Worm (Caenorhabditis elegans): ENCODE data around the gene C07B5.6.

The C07B5.6 gene

ce11 chrX:9518719-9519118, at the start of gene C07B5.6:
Gene C07B5.6, plus strand, starts transcription at chrX:9519019.
- TF ChIP-seq ceh-39 (tag; optimal IDR thresholded peaks at IDR 0.05) = no peak
- no peak for TF ChIP-seq sem-2 (GFP tag; optimal IDR thresholded peaks at IDR 0.05)
- TF ChIP-seq nhr-76 (tag; optimal IDR thresholded peaks at IDR 0.05) = no peak
- TF ChIP-seq blmp-1 (tag; optimal IDR thresholded peaks at IDR 0.05) = no peak
- no peak for TF ChIP-seq nhr-28 (tag; optimal IDR thresholded peaks at IDR 0.05)
- TF ChIP-seq zip-8 (tag; optimal IDR thresholded peaks at IDR 0.05) = no peak
- no peak for TF ChIP-seq nhr-2 (tag; optimal IDR thresholded peaks at IDR 0.05)
- TF ChIP-seq sptf-1 (tag; optimal IDR thresholded peaks at IDR 0.05) = no peak
- TF ChIP-seq mep-1 (tag; optimal IDR thresholded peaks at IDR 0.05) = no peak
- TF ChIP-seq lsy-2 (tag; optimal IDR thresholded peaks at IDR 0.05) = no peak

ce11 chrX:9472170-9472569, 46.6 kb upstream of the C07B5.6 start, which contains the start of gene gap-2:
Gene gap-2, plus strand, starts transcription at chrX:9472470.
- no peak for TF ChIP-seq nhr-237 (tag; optimal IDR thresholded peaks at IDR 0.05)

- TF ChIP-seq bed-3 (GFP tag; optimal IDR thresholded peaks at IDR 0.05) (no peak), hlh-1 (tag; optimal IDR thresholded peaks at IDR 0.05) (no peak), lin-32 (GFP tag; optimal IDR thresholded peaks at IDR 0.05) (no peak), unc-39 (tag; optimal IDR thresholded peaks at IDR 0.05) (no peak), elt-3 (tag; optimal IDR thresholded peaks at IDR 0.05) (no peak), elt-1 (tag; optimal IDR thresholded peaks at IDR 0.05; ENCODE audit: borderline replicate concordance, insufficient read depth) (no peak), cnd-1 (tag; optimal IDR thresholded peaks at IDR 0.05) (no peak), ztf-11 (tag; optimal IDR thresholded peaks at IDR 0.05) (no peak), pha-4 (tag; optimal IDR thresholded peaks at IDR 0.05) (no peak), lin-13 (tag; optimal IDR thresholded peaks at IDR 0.05) (no peak), ham-2 (GFP tag; optimal IDR thresholded peaks at IDR 0.05) (no peak), nhr-76 (tag; optimal IDR thresholded peaks at IDR 0.05) (no peak), ceh-83 (GFP tag; optimal IDR thresholded peaks at IDR 0.05) (no peak), unc-120 (tag; optimal IDR thresholded peaks at IDR 0.05; ENCODE audit: poor library complexity, severe bottlenecking) (no peak), nhr-12 (tag; optimal IDR thresholded peaks at IDR 0.05) (no peak), M03D4.4 (tag; optimal IDR thresholded peaks at IDR 0.05) (no peak), flh-1 (GFP tag; optimal IDR thresholded peaks at IDR 0.05) (no peak)
Measured at ce11 chrX:9476752-9477151, 42.1 kb upstream of the C07B5.6 start.

- TF ChIP-seq nhr-12 (tag; optimal IDR thresholded peaks at IDR 0.05) (no peak), elt-1 (tag; optimal IDR thresholded peaks at IDR 0.05; ENCODE audit: borderline replicate concordance, insufficient read depth) (no peak), unc-39 (tag; optimal IDR thresholded peaks at IDR 0.05) (no peak), ceh-43 (GFP tag; optimal IDR thresholded peaks at IDR 0.05) (no peak), zip-8 (tag; optimal IDR thresholded peaks at IDR 0.05) (no peak), ces-1 (GFP tag; optimal IDR thresholded peaks at IDR 0.05) (no peak), drap-1 (GFP tag; optimal IDR thresholded peaks at IDR 0.05) (no peak), ceh-39 (tag; optimal IDR thresholded peaks at IDR 0.05) (no peak), pha-4 (tag; optimal IDR thresholded peaks at IDR 0.05) (no peak), elt-3 (tag; optimal IDR thresholded peaks at IDR 0.05) (no peak), lin-32 (GFP tag; optimal IDR thresholded peaks at IDR 0.05) (no peak), sem-2 (GFP tag; optimal IDR thresholded peaks at IDR 0.05) (no peak), ztf-11 (tag; optimal IDR thresholded peaks at IDR 0.05) (no peak), unc-120 (tag; optimal IDR thresholded peaks at IDR 0.05; ENCODE audit: poor library complexity, severe bottlenecking) (no peak), mep-1 (tag; optimal IDR thresholded peaks at IDR 0.05) (no peak), lsy-2 (tag; optimal IDR thresholded peaks at IDR 0.05) (no peak), nhr-2 (tag; optimal IDR thresholded peaks at IDR 0.05) (no peak)
Measured at ce11 chrX:9483754-9484153, 35.1 kb upstream of the C07B5.6 start.

ce11 chrX:9486160-9486559, 32.7 kb upstream of the C07B5.6 start:
- no peak for TF ChIP-seq bed-3 (GFP tag; optimal IDR thresholded peaks at IDR 0.05)

ce11 chrX:9489578-9489977, 29.2 kb upstream of the C07B5.6 start:
- TF ChIP-seq ces-1 (GFP tag; optimal IDR thresholded peaks at IDR 0.05) (no peak), sptf-1 (tag; optimal IDR thresholded peaks at IDR 0.05) (no peak), ham-2 (GFP tag; optimal IDR thresholded peaks at IDR 0.05) (no peak), M03D4.4 (tag; optimal IDR thresholded peaks at IDR 0.05) (no peak), mab-5 (tag; optimal IDR thresholded peaks at IDR 0.05) (no peak), elt-1 (tag; optimal IDR thresholded peaks at IDR 0.05; ENCODE audit: borderline replicate concordance, insufficient read depth) (no peak), mls-2 (tag; optimal IDR thresholded peaks at IDR 0.05) (no peak), drap-1 (GFP tag; optimal IDR thresholded peaks at IDR 0.05) (no peak), elt-3 (tag; optimal IDR thresholded peaks at IDR 0.05) (no peak), flh-1 (GFP tag; optimal IDR thresholded peaks at IDR 0.05) (no peak), nhr-28 (tag; optimal IDR thresholded peaks at IDR 0.05) (no peak), nhr-12 (tag; optimal IDR thresholded peaks at IDR 0.05) (no peak), nhr-76 (tag; optimal IDR thresholded peaks at IDR 0.05) (no peak), nhr-237 (tag; optimal IDR thresholded peaks at IDR 0.05) (no peak), sem-2 (GFP tag; optimal IDR thresholded peaks at IDR 0.05) (no peak)
